Worm (Caenorhabditis elegans): ENCODE data around the gene C55B6.7.

ce11 chrX:7225028-7225427 lies 33.2 kb upstream of the C55B6.7 start:
- TF ChIP-seq snpc-4 (tag; optimal IDR thresholded peaks at IDR 0.05), result no peak
- no peak for TF ChIP-seq pha-4 (tag; optimal IDR thresholded peaks at IDR 0.05)
- no peak for TF ChIP-seq elt-3 (tag; optimal IDR thresholded peaks at IDR 0.05)
- no peak for TF ChIP-seq elt-2 (tag; optimal IDR thresholded peaks at IDR 0.05)
- TF ChIP-seq mdl-1 (tag; optimal IDR thresholded peaks at IDR 0.05), result no peak
- TF ChIP-seq ztf-11 (tag; optimal IDR thresholded peaks at IDR 0.05), result no peak
- no peak for TF ChIP-seq ama-1 (optimal IDR thresholded peaks at IDR 0.05)
- no peak for TF ChIP-seq nhr-43 (tag; optimal IDR thresholded peaks at IDR 0.05; ENCODE audit: poor library complexity, severe bottlenecking)
- no peak for TF ChIP-seq sea-2 (GFP tag; optimal IDR thresholded peaks at IDR 0.05)
- TF ChIP-seq hmg-11 (tag; optimal IDR thresholded peaks at IDR 0.05), result no peak
- no peak for TF ChIP-seq ztf-4 (tag; optimal IDR thresholded peaks at IDR 0.05)
- TF ChIP-seq nhr-11 (tag; optimal IDR thresholded peaks at IDR 0.05), result no peak
